Worm (Caenorhabditis elegans): Measurements from ENCODE around the gene fbxb-53.
A peak's percentile ranks its signal among the peaks of the same experiment; 100 is the strongest.

The fbxb-53 gene

ce11 chrII:1722394-1722793 lies 34.3 kb upstream of the fbxb-53 start, which contains the start of the genes fbxb-5 and btb-8:
TSS of gene fbxb-5 (minus strand) at chrII:1722494.
TSS of gene btb-8 (plus strand) at chrII:1722770.
- no peak for TF ChIP-seq fos-1 (tag; optimal IDR thresholded peaks at IDR 0.05)
- no peak for TF ChIP-seq ces-1 (GFP tag; optimal IDR thresholded peaks at IDR 0.05)

ce11 chrII:1724314-1724713 lies 32.4 kb upstream of the fbxb-53 start, which contains the start of gene fbxb-11:
TSS of gene fbxb-11 (plus strand) at chrII:1724614.
- TF ChIP-seq dve-1 (tag; optimal IDR thresholded peaks at IDR 0.05; ENCODE audit: insufficient read depth) (no peak), T26A8.4 (GFP tag; IDR thresholded peaks at IDR 0.05) (no peak), nhr-6 (tag; optimal IDR thresholded peaks at IDR 0.05) (no peak), ZK546.5 (tag; optimal IDR thresholded peaks at IDR 0.05) (no peak), lim-7 (GFP tag; IDR thresholded peaks at IDR 0.05) (no peak), sdz-12 (GFP tag; optimal IDR thresholded peaks at IDR 0.05) (no peak), zfp-2 (tag; optimal IDR thresholded peaks at IDR 0.05) (no peak), skn-1 (tag; optimal IDR thresholded peaks at IDR 0.05) (no peak), vab-7 (GFP tag; IDR thresholded peaks at IDR 0.05) (no peak), fkh-10 (GFP tag; optimal IDR thresholded peaks at IDR 0.05) (no peak), madf-5 (GFP tag; IDR thresholded peaks at IDR 0.05) (no peak), lin-13 (GFP tag; optimal IDR thresholded peaks at IDR 0.05) (no peak), nhr-28 (tag; optimal IDR thresholded peaks at IDR 0.05) (no peak), daf-8 (GFP tag; IDR thresholded peaks at IDR 0.05) (no peak), nhr-48 (tag; optimal IDR thresholded peaks at IDR 0.05) (no peak), ztf-11 (tag; optimal IDR thresholded peaks at IDR 0.05) (no peak), F10B5.3 (tag; optimal IDR thresholded peaks at IDR 0.05) (no peak), ceh-32 (tag; optimal IDR thresholded peaks at IDR 0.05; ENCODE audit: poor library complexity) (no peak), pha-4 (GFP tag; IDR thresholded peaks at IDR 0.05) (no peak), pha-4 (tag; optimal IDR thresholded peaks at IDR 0.05) (no peak), T20F7.1 (GFP tag; optimal IDR thresholded peaks at IDR 0.05) (no peak)

- TF ChIP-seq unc-62 (GFP tag; optimal IDR thresholded peaks at IDR 0.05 in 1 of 2) (peak in 1 of 2 experiments; percentile 63), unc-62 (tag; optimal IDR thresholded peaks at IDR 0.05) (no peak), hlh-11 (tag; optimal IDR thresholded peaks at IDR 0.05) (no peak), dmd-9 (GFP tag; IDR thresholded peaks at IDR 0.05) (no peak), dmd-6 (GFP tag; IDR thresholded peaks at IDR 0.05) (no peak), nhr-41 (GFP tag; IDR thresholded peaks at IDR 0.05) (no peak), zfp-2 (tag; optimal IDR thresholded peaks at IDR 0.05) (no peak), lsy-2 (tag; optimal IDR thresholded peaks at IDR 0.05) (no peak), rbr-2 (tag; optimal IDR thresholded peaks at IDR 0.05) (no peak), aha-1 (tag) (peak; percentile 60)
Observed at ce11 chrII:1725735-1726134, 30.9 kb upstream of the fbxb-53 start, which contains the start of gene F45C12.17. TSS of gene F45C12.17 (plus strand) at chrII:1726111.

- TF ChIP-seq dmd-6 (GFP tag; IDR thresholded peaks at IDR 0.05) (peak; percentile 72), madf-5 (GFP tag; IDR thresholded peaks at IDR 0.05) (no peak), php-3 (GFP tag; IDR thresholded peaks at IDR 0.05) (0 out of 2 replicates have a peak, but pooled peaks have one; percentile 11), lsy-2 (tag; optimal IDR thresholded peaks at IDR 0.05) (no peak), aha-1 (tag) (peak; percentile 9), pqm-1 (tag; optimal IDR thresholded peaks at IDR 0.05) (peak; percentile 96), nhr-76 (tag; optimal IDR thresholded peaks at IDR 0.05) (no peak), hlh-11 (tag; optimal IDR thresholded peaks at IDR 0.05) (peak; percentile 51), nhr-28 (tag; optimal IDR thresholded peaks at IDR 0.05) (peak; percentile 84), duxl-1 (tag; optimal IDR thresholded peaks at IDR 0.05; ENCODE audit: poor library complexity) (peak; percentile 4), daf-16 (GFP tag; optimal IDR thresholded peaks at IDR 0.05) (no peak), daf-16 (tag; optimal IDR thresholded peaks at IDR 0.05) (peak; percentile 58)
Observed at ce11 chrII:1728253-1728652, 28.4 kb upstream of the fbxb-53 start, which contains the start of gene btb-9. TSS of gene btb-9 (plus strand) at chrII:1728506.
